Worm (Caenorhabditis elegans) whole organism, young adult: ENCODE data around the gene dph-2.

Experiments used
- B0336.3 ChIP-seq: fragments of 200-800 bp; sonication (Bioruptor generic); IDR thresholded peaks from 2 replicates; pipeline ENCODE4 v1.3.6; 2022; ENCODE audit warnings: missing genetic modification characterization, missing compliant biosample characterization
- C17E4.6 ChIP-seq: fragments of 200-800 bp; sonication (Bioruptor generic); IDR thresholded peaks from 2 replicates; pipeline ENCODE4 v1.3.6; 2022; ENCODE audit warnings: missing genetic modification reagents, missing genetic modification characterization, missing compliant biosample characterization
- F39B2.1 ChIP-seq: fragments of 200-800 bp; sonication (Bioruptor generic); IDR thresholded peaks from 2 replicates; pipeline ENCODE4 v1.3.6; 2022; ENCODE audit warnings: missing genetic modification reagents, missing genetic modification characterization, missing compliant biosample characterization
- F52B5.7 ChIP-seq: sonication (generic microtip); optimal IDR thresholded peaks from 2 replicates; lab custom pipeline; 2016; ENCODE audit warnings: mild to moderate bottlenecking, missing genetic modification characterization, missing compliant biosample characterization
- K11D2.4 ChIP-seq: fragments of 200-800 bp; sonication (Bioruptor generic); IDR thresholded peaks from 2 replicates; pipeline ENCODE4 v1.3.6; 2022; ENCODE audit warnings: missing genetic modification reagents, missing genetic modification characterization, missing compliant biosample characterization
- T26A5.8 ChIP-seq: sonication (generic microtip); optimal IDR thresholded peaks from 2 replicates; lab custom pipeline; 2016; ENCODE audit warnings: missing genetic modification characterization, missing compliant biosample characterization
- Y79H2A.3 ChIP-seq: fragments of 200-800 bp; sonication (Bioruptor generic); conservative IDR thresholded peaks from 2 replicates; pipeline ENCODE4 v1.3.6; 2022; ENCODE audit warnings: missing genetic modification reagents, missing genetic modification characterization, missing compliant biosample characterization
- ZK185.1 ChIP-seq: sonication (generic microtip); optimal IDR thresholded peaks from 2 replicates; lab custom pipeline; 2016; ENCODE audit warnings: mild to moderate bottlenecking, missing genetic modification characterization, missing compliant biosample characterization; ENCODE audit not compliant: poor library complexity, severe bottlenecking
- akir-1 ChIP-seq: fragments of 200-800 bp; sonication (Bioruptor generic); optimal IDR thresholded peaks from 2 replicates; lab custom pipeline; 2018; ENCODE audit warnings: mild to moderate bottlenecking, missing genetic modification characterization, moderate library complexity, missing compliant biosample characterization
- ama-1 ChIP-seq, 3 experiments: fragments of 150-350 bp in 1 of 3; sonication (generic microtip) in 2 of 3; optimal IDR thresholded peaks; 2 replicates each; lab custom pipeline; 2014 to 2018; ENCODE audit warnings: missing biosample characterization in 2 of 3, missing genetic modification characterization in 2 of 3, missing genetic modification reagents in 2 of 3
- attf-6 ChIP-seq: fragments of 200-800 bp; sonication (Bioruptor generic); IDR thresholded peaks from 2 replicates; pipeline ENCODE4 v1.3.6; 2022; ENCODE audit warnings: missing genetic modification reagents, missing genetic modification characterization, missing compliant biosample characterization
- cebp-1 ChIP-seq, 2 experiments: fragments of 200-800 bp in 1 of 2; sonication (Bioruptor generic) in 1 of 2; sonication (generic microtip) in 1 of 2; IDR thresholded peaks in 1 of 2; optimal IDR thresholded peaks in 1 of 2; 2 replicates each; pipeline versions ENCODE4 v1.3.6 to Lab custom; 2017 to 2022; ENCODE audit warnings: missing compliant biosample characterization in 2 of 2, missing genetic modification characterization in 2 of 2, mild to moderate bottlenecking in 1 of 2, missing genetic modification reagents in 1 of 2, moderate library complexity in 1 of 2
- ceh-100 ChIP-seq: fragments of 200-800 bp; sonication (Bioruptor generic); IDR thresholded peaks from 2 replicates; pipeline ENCODE4 v1.3.6; 2022; ENCODE audit warnings: missing genetic modification reagents, missing genetic modification characterization, missing compliant biosample characterization
- ceh-27 ChIP-seq: fragments of 200-800 bp; sonication (Bioruptor generic); optimal IDR thresholded peaks from 2 replicates; lab custom pipeline; 2018; ENCODE audit warnings: mild to moderate bottlenecking, missing genetic modification characterization, moderate library complexity, missing compliant biosample characterization
- dox-1 ChIP-seq: fragments of 200-800 bp; sonication (Bioruptor generic); IDR thresholded peaks from 2 replicates; pipeline ENCODE4 v1.3.6; 2022; ENCODE audit warnings: missing genetic modification reagents, missing genetic modification characterization, missing compliant biosample characterization
- dpff-1 ChIP-seq: sonication (generic microtip); optimal IDR thresholded peaks from 2 replicates; lab custom pipeline; 2017; ENCODE audit warnings: mild to moderate bottlenecking, missing genetic modification characterization, missing compliant biosample characterization
- dpl-1 ChIP-seq: fragments of 150-350 bp; optimal IDR thresholded peaks from 2 replicates; lab custom pipeline; 2014; ENCODE audit warnings: missing biosample characterization, missing genetic modification reagents, missing genetic modification characterization
- efl-1 ChIP-seq: fragments of 150-350 bp; optimal IDR thresholded peaks from 2 replicates; lab custom pipeline; 2014; ENCODE audit warnings: missing biosample characterization, missing genetic modification reagents, missing genetic modification characterization
- ets-4 ChIP-seq: fragments of 200-800 bp; sonication (Bioruptor generic); optimal IDR thresholded peaks from 2 replicates; lab custom pipeline; 2018; ENCODE audit warnings: mild to moderate bottlenecking, missing genetic modification characterization, missing compliant biosample characterization
- him-1 ChIP-seq: sonication (generic microtip); optimal IDR thresholded peaks from 2 replicates; lab custom pipeline; 2016; ENCODE audit warnings: missing genotype, missing genetic modification reagents, missing genetic modification characterization, missing compliant biosample characterization
- hmg-1.2 ChIP-seq: fragments of 200-800 bp; sonication (Bioruptor generic); IDR thresholded peaks from 2 replicates; pipeline ENCODE4 v1.3.6; 2022; ENCODE audit warnings: missing genetic modification reagents, missing genetic modification characterization, missing compliant biosample characterization
- hmg-20 ChIP-seq: fragments of 200-800 bp; sonication (Bioruptor generic); IDR thresholded peaks from 2 replicates; pipeline ENCODE4 v1.3.6; 2022; ENCODE audit warnings: missing genetic modification reagents, missing genetic modification characterization, missing compliant biosample characterization
- hrde-1 ChIP-seq: sonication (generic microtip); optimal IDR thresholded peaks from 2 replicates; lab custom pipeline; 2016; ENCODE audit warnings: missing genetic modification characterization, mild to moderate bottlenecking, missing compliant biosample characterization, moderate library complexity, missing genotype, missing genetic modification reagents, borderline replicate concordance
- hsf-1 ChIP-seq: fragments of 200-800 bp; sonication (Bioruptor generic); IDR thresholded peaks from 2 replicates; pipeline ENCODE4 v1.3.6; 2022; ENCODE audit warnings: missing genetic modification reagents, missing genetic modification characterization, missing compliant biosample characterization
- lin-35 ChIP-seq, 3 experiments: fragments of 150-350 bp in 2 of 3; sonication (generic microtip) in 1 of 3; optimal IDR thresholded peaks; 2 replicates each; lab custom pipeline; 2014 to 2018; ENCODE audit warnings: missing biosample characterization in 3 of 3, missing genetic modification characterization in 3 of 3, missing genetic modification reagents in 3 of 3
- lin-54 ChIP-seq: fragments of 200-800 bp; sonication (Bioruptor generic); optimal IDR thresholded peaks from 2 replicates; lab custom pipeline; 2018; ENCODE audit warnings: mild to moderate bottlenecking, missing genetic modification characterization, missing compliant biosample characterization
- lir-1 ChIP-seq: fragments of 200-800 bp; sonication (Bioruptor generic); conservative IDR thresholded peaks from 2 replicates; pipeline ENCODE4 v1.3.6; 2022; ENCODE audit warnings: missing genetic modification reagents, missing genetic modification characterization, missing compliant biosample characterization
- lsl-1 ChIP-seq: fragments of 200-800 bp; sonication (Bioruptor generic); optimal IDR thresholded peaks from 2 replicates; lab custom pipeline; 2018; ENCODE audit warnings: mild to moderate bottlenecking, missing genetic modification characterization, moderate library complexity, missing compliant biosample characterization
- madf-6 ChIP-seq: fragments of 200-800 bp; sonication (Bioruptor generic); IDR thresholded peaks from 2 replicates; pipeline ENCODE4 v1.3.6; 2022; ENCODE audit warnings: missing genetic modification reagents, missing genetic modification characterization, missing compliant biosample characterization
- madf-8 ChIP-seq: fragments of 200-800 bp; sonication (Bioruptor generic); conservative IDR thresholded peaks from 2 replicates; pipeline ENCODE4 v1.3.6; 2022; ENCODE audit warnings: missing genetic modification reagents, missing genetic modification characterization, missing compliant biosample characterization
- nfyb-1 ChIP-seq: fragments of 200-800 bp; sonication (Bioruptor generic); IDR thresholded peaks from 2 replicates; pipeline ENCODE4 v1.3.6; 2022; ENCODE audit warnings: missing genetic modification reagents, missing genetic modification characterization, missing compliant biosample characterization
- nhr-80 ChIP-seq: sonication (generic microtip); optimal IDR thresholded peaks from 2 replicates; lab custom pipeline; 2016; ENCODE audit warnings: missing genetic modification characterization, missing compliant biosample characterization
- rcor-1 ChIP-seq: fragments of 200-800 bp; sonication (Bioruptor generic); IDR thresholded peaks from 2 replicates; pipeline ENCODE4 v1.3.6; 2022; ENCODE audit warnings: missing genetic modification reagents, missing genetic modification characterization, missing compliant biosample characterization
- sdz-38 ChIP-seq: sonication (generic microtip); optimal IDR thresholded peaks from 2 replicates; lab custom pipeline; 2016; ENCODE audit warnings: missing genotype, missing genetic modification characterization, missing compliant biosample characterization
- snpc-1.1 ChIP-seq: sonication (generic microtip); optimal IDR thresholded peaks from 2 replicates; lab custom pipeline; 2017; ENCODE audit warnings: missing genetic modification characterization, mild to moderate bottlenecking, missing compliant biosample characterization, antibody characterized with exemption, moderate library complexity, missing genotype, missing genetic modification reagents; ENCODE audit not compliant: insufficient read depth
- tlf-1 ChIP-seq: fragments of 200-800 bp; sonication (Bioruptor generic); optimal IDR thresholded peaks from 2 replicates; lab custom pipeline; 2018; ENCODE audit warnings: mild to moderate bottlenecking, missing genetic modification characterization, missing compliant biosample characterization
- unc-62 ChIP-seq: fragments of 150-350 bp; optimal IDR thresholded peaks from 2 replicates; lab custom pipeline; 2014; ENCODE audit warnings: missing biosample characterization, missing genetic modification reagents, missing genetic modification characterization
- xnd-1 ChIP-seq: sonication (generic microtip); optimal IDR thresholded peaks from 2 replicates; lab custom pipeline; 2016; ENCODE audit warnings: missing genotype, missing genetic modification reagents, missing genetic modification characterization, missing compliant biosample characterization
- zfh-2 ChIP-seq: fragments of 200-800 bp; sonication (Bioruptor generic); conservative IDR thresholded peaks from 2 replicates; pipeline ENCODE4 v1.3.6; 2022; ENCODE audit warnings: missing genetic modification reagents, missing genetic modification characterization, missing compliant biosample characterization
- zim-3 ChIP-seq: sonication (generic microtip); optimal IDR thresholded peaks from 2 replicates; lab custom pipeline; 2017; ENCODE audit warnings: mild to moderate bottlenecking, missing genetic modification characterization, moderate library complexity, missing compliant biosample characterization
- ztf-25 ChIP-seq: fragments of 200-800 bp; sonication (Bioruptor generic); IDR thresholded peaks from 2 replicates; pipeline ENCODE4 v1.3.6; 2022; ENCODE audit warnings: missing genetic modification reagents, missing genetic modification characterization, missing compliant biosample characterization
- ztf-6 ChIP-seq: fragments of 200-800 bp; sonication (Bioruptor generic); IDR thresholded peaks from 2 replicates; pipeline ENCODE4 v1.3.6; 2022; ENCODE audit warnings: missing genetic modification reagents, missing genetic modification characterization, missing compliant biosample characterization

Gene dph-2

DNA sequence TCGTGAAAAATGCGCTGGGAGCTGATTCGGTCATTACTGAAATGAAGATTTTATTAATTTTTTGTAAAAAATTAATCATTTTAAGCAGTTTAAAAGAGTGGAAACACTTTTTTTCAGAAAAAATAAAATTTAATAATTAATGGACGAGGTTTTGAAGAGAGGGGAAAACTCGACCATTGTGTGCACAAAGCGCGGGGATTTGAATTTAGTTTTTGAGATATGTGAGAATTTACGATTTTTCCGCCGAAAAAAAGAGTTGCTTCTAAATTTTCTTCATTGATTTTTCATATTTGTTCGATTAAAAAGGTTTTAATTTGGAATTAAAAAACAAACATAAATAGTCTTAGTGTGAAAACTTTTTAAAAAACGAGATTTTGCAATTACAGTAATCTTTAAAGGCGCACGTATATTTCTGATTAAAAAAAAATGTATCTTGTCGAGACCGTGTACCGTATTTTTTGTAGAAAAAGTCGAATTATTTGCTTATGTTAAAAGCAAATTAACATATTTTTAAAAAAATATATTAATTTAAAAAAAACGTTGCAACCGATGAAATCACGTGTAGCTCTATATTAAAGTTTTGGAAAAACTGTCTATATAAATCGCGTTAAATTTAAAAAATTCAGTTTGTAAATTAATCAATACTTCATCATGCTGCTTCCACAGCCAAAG, at the start of gene dph-2, which contains the start of gene C09G5.7:
dph-2 (minus strand) TSS at position 36 of the 672 bp plus-strand sequence.
C09G5.7 (plus strand) TSS at position 622 of the 672 bp plus-strand sequence.
- TF ChIP-seq ceh-100 (GFP tag; lab: Robert Waterston, UW) (no peak), hrde-1 (tag; lab: Kevin White, UChicago) (no peak), lin-35 (GFP tag; optimal IDR thresholded peaks at IDR 0.05; lab: Kevin White, UChicago) (peak in 2 of 3 experiments; percentile 31 to 37), Y79H2A.3 (no peak), sdz-38 (tag; lab: Kevin White, UChicago) (no peak), tlf-1 (GFP tag; lab: Kevin White, UChicago) (no peak), unc-62 (GFP tag; lab: Kevin White, UChicago) (no peak), ets-4 (GFP tag; lab: Kevin White, UChicago) (no peak), lin-54 (peak; percentile 87), efl-1 (peak; percentile 64), ztf-6 (GFP tag; lab: Robert Waterston, UW) (no peak), dpl-1 (peak; percentile 69), lir-1 (GFP tag; lab: Robert Waterston, UW) (no peak), lsl-1 (GFP tag; lab: Kevin White, UChicago) (peak; percentile 56), dox-1 (GFP tag; lab: Robert Waterston, UW) (no peak), F39B2.1 (GFP tag; lab: Robert Waterston, UW) (no peak), zim-3 (tag; lab: Kevin White, UChicago) (no peak), madf-8 (GFP tag; lab: Robert Waterston, UW) (0 out of 2 replicates have a peak, but pooled peaks have one; percentile 16), xnd-1 (peak; percentile 10), madf-6 (GFP tag; lab: Robert Waterston, UW) (peak; percentile 47; the same call in 1 of the 2 replicates)

DNA sequence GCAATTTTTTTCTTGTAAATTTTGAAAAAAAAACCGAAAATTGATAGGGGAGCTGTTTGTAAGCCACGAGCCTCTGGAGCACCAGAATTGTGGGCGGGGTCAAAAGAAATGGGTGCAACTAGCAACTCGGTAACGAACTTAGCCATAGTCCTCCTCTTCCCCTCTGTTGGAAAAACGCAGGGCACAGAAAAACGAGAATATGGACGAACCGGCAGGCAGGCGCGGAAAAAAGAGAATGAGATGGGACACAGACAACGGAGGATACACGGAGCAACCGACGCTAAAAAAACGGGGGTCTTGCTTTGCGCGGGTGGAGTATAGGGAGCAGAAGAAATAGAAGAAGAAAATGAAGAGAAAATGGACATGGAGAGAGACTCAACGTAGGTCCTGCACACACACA, 47.6 kb upstream of the dph-2 start:
- TF ChIP-seq T26A5.8 (tag; lab: Kevin White, UChicago) = no peak
- peak; percentile 48; the same call in 1 of the 2 replicates for TF ChIP-seq zfh-2 (GFP tag; lab: Robert Waterston, UW)
- no peak for TF ChIP-seq hmg-1.2
- no peak for TF ChIP-seq lin-35 (GFP tag; optimal IDR thresholded peaks at IDR 0.05; lab: Kevin White, UChicago)
- no peak for TF ChIP-seq K11D2.4 (GFP tag; lab: Robert Waterston, UW)
- TF ChIP-seq snpc-1.1 (tag; lab: Kevin White, UChicago) = no peak
- TF ChIP-seq him-1 (tag; lab: Kevin White, UChicago) = no peak
- TF ChIP-seq rcor-1 (GFP tag; lab: Robert Waterston, UW) = no peak

DNA sequence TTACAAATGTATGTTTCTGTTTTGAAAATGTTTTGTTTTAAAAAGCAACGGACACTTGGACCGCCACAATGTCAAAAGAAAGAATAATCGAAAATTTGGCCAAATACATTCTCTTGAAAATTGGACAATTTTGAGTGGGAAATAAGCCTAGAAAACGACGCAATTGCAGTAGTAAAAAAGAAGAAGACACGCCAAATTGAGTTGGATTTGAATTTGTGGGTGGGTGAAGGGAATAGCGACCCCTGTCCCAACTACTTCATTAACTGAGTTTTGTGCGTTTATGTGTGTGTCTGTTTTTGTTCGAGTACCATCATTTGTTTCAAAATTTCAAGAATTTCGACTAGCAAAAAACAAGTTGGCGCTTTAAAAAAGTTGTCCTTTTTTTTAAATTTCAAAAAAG, 46.7 kb upstream of the dph-2 start:
- TF ChIP-seq dpff-1 (tag; lab: Kevin White, UChicago) (no peak), rcor-1 (GFP tag; lab: Robert Waterston, UW) (no peak), lin-35 (GFP tag; optimal IDR thresholded peaks at IDR 0.05; lab: Kevin White, UChicago) (no peak), ama-1 (optimal IDR thresholded peaks at IDR 0.05; lab: Kevin White, UChicago) (no peak), ama-1 (GFP tag; optimal IDR thresholded peaks at IDR 0.05; lab: Kevin White, UChicago) (no peak), B0336.3 (no peak), ztf-25 (GFP tag; lab: Robert Waterston, UW) (no peak), F52B5.7 (tag; lab: Kevin White, UChicago) (no peak), hsf-1 (GFP tag; lab: Robert Waterston, UW) (no peak), cebp-1 (GFP tag; IDR thresholded peaks at IDR 0.05; lab: Robert Waterston, UW) (no peak), cebp-1 (tag; optimal IDR thresholded peaks at IDR 0.05; lab: Kevin White, UChicago) (no peak), akir-1 (GFP tag; lab: Kevin White, UChicago) (no peak), ztf-6 (GFP tag; lab: Robert Waterston, UW) (no peak), ceh-27 (GFP tag; lab: Kevin White, UChicago) (no peak), sdz-38 (tag; lab: Kevin White, UChicago) (no peak), ZK185.1 (tag; lab: Kevin White, UChicago) (no peak), C17E4.6 (GFP tag; lab: Robert Waterston, UW) (no peak), nhr-80 (tag; lab: Kevin White, UChicago) (no peak), attf-6 (GFP tag; lab: Robert Waterston, UW) (no peak), T26A5.8 (tag; lab: Kevin White, UChicago) (no peak), nfyb-1 (GFP tag; lab: Robert Waterston, UW) (no peak), hmg-20 (GFP tag; lab: Robert Waterston, UW) (no peak)
